Worm (Caenorhabditis elegans) whole organism, L3 larva: ENCODE measurements around the gene K03H1.7.

Source experiments
- R02D3.7 ChIP-seq: fragments of 150-350 bp; optimal IDR thresholded peaks from 2 replicates; lab custom pipeline; 2014; ENCODE audit warnings: missing biosample characterization, missing genetic modification characterization
- daf-12 ChIP-seq: fragments of 150-350 bp; optimal IDR thresholded peaks from 2 replicates; lab custom pipeline; 2014; ENCODE audit warnings: missing biosample characterization, missing genetic modification reagents, missing genetic modification characterization
- egl-27 ChIP-seq: sonication (generic microtip); optimal IDR thresholded peaks from 4 replicates; lab custom pipeline; 2017; ENCODE audit warnings: missing biosample characterization, missing genetic modification reagents, missing genetic modification characterization
- egl-5 ChIP-seq: fragments of 150-350 bp; optimal IDR thresholded peaks from 2 replicates; lab custom pipeline; 2017; ENCODE audit warnings: missing biosample characterization, missing genetic modification reagents, missing genetic modification characterization, inconsistent platforms
- elt-1 ChIP-seq: fragments of 150-350 bp; optimal IDR thresholded peaks from 2 replicates; lab custom pipeline; 2014; ENCODE audit warnings: missing biosample characterization, missing genetic modification characterization
- elt-2 ChIP-seq: sonication (generic microtip); optimal IDR thresholded peaks from 2 replicates; lab custom pipeline; 2016; ENCODE audit warnings: missing genetic modification reagents, mild to moderate bottlenecking, missing genetic modification characterization, missing compliant biosample characterization
- fkh-10 ChIP-seq: sonication (generic microtip); optimal IDR thresholded peaks from 2 replicates; lab custom pipeline; 2017; ENCODE audit warnings: missing biosample characterization, missing genetic modification reagents, missing genetic modification characterization
- fkh-2 ChIP-seq: fragments of 150-350 bp; optimal IDR thresholded peaks from 2 replicates; lab custom pipeline; 2014; ENCODE audit warnings: missing biosample characterization, missing genetic modification reagents, missing genetic modification characterization
- jun-1 ChIP-seq: fragments of 150-350 bp; optimal IDR thresholded peaks from 2 replicates; lab custom pipeline; 2014; ENCODE audit warnings: missing biosample characterization, missing genetic modification reagents, missing genetic modification characterization
- lin-39 ChIP-seq: fragments of 150-350 bp; optimal IDR thresholded peaks from 2 replicates; lab custom pipeline; 2018; ENCODE audit warnings: missing biosample characterization, missing genetic modification reagents, missing genetic modification characterization
- mdl-1 ChIP-seq: fragments of 150-350 bp; optimal IDR thresholded peaks from 2 replicates; lab custom pipeline; 2014; ENCODE audit warnings: missing biosample characterization, missing genetic modification characterization
- mml-1 ChIP-seq: fragments of 150-350 bp; sonication (generic microtip); optimal IDR thresholded peaks from 3 replicates; lab custom pipeline; 2014; ENCODE audit warnings: missing biosample characterization, missing genetic modification characterization
- nhr-11 ChIP-seq: fragments of 150-350 bp; optimal IDR thresholded peaks from 2 replicates; lab custom pipeline; 2014; ENCODE audit warnings: missing biosample characterization, missing genetic modification characterization
- nhr-12 ChIP-seq: fragments of 150-350 bp; optimal IDR thresholded peaks from 2 replicates; lab custom pipeline; 2014; ENCODE audit warnings: missing biosample characterization, missing genetic modification characterization
- nhr-25 ChIP-seq: sonication (generic microtip); optimal IDR thresholded peaks from 2 replicates; lab custom pipeline; 2017; ENCODE audit warnings: missing biosample characterization, missing genetic modification characterization
- nhr-28 ChIP-seq: fragments of 150-350 bp; optimal IDR thresholded peaks from 2 replicates; lab custom pipeline; 2014; ENCODE audit warnings: missing biosample characterization, missing genetic modification characterization
- nhr-43 ChIP-seq: sonication (generic microtip); optimal IDR thresholded peaks from 2 replicates; lab custom pipeline; 2016; ENCODE audit warnings: mild to moderate bottlenecking, missing genetic modification characterization, missing compliant biosample characterization; ENCODE audit not compliant: poor library complexity, severe bottlenecking
- nhr-67 ChIP-seq: fragments of 150-350 bp; optimal IDR thresholded peaks from 2 replicates; lab custom pipeline; 2014; ENCODE audit warnings: missing biosample characterization, missing genetic modification characterization
- nhr-76 ChIP-seq: fragments of 150-350 bp; sonication (generic microtip); optimal IDR thresholded peaks from 5 replicates; lab custom pipeline; 2014; ENCODE audit warnings: missing biosample characterization, missing genetic modification characterization
- nhr-77 ChIP-seq: fragments of 150-350 bp; optimal IDR thresholded peaks from 2 replicates; lab custom pipeline; 2014; ENCODE audit warnings: missing biosample characterization, missing genetic modification characterization
- pha-4 ChIP-seq: fragments of 150-350 bp; optimal IDR thresholded peaks from 2 replicates; lab custom pipeline; 2014; ENCODE audit warnings: missing biosample characterization, missing genetic modification reagents, missing genetic modification characterization
- sea-2 ChIP-seq: fragments of 150-350 bp; sonication (generic microtip); optimal IDR thresholded peaks from 4 replicates; lab custom pipeline; 2014; ENCODE audit warnings: missing biosample characterization, missing genetic modification reagents, missing genetic modification characterization
- tbx-2 ChIP-seq: sonication (generic microtip); optimal IDR thresholded peaks from 2 replicates; lab custom pipeline; 2016; ENCODE audit warnings: mild to moderate bottlenecking, missing genetic modification characterization, missing compliant biosample characterization
- unc-39 ChIP-seq: sonication (generic microtip); optimal IDR thresholded peaks from 4 replicates; lab custom pipeline; 2017; ENCODE audit warnings: missing biosample characterization, missing genetic modification characterization
- ztf-4 ChIP-seq: fragments of 150-350 bp; optimal IDR thresholded peaks from 2 replicates; lab custom pipeline; 2014; ENCODE audit warnings: missing biosample characterization, missing genetic modification characterization

The K03H1.7 gene

DNA sequence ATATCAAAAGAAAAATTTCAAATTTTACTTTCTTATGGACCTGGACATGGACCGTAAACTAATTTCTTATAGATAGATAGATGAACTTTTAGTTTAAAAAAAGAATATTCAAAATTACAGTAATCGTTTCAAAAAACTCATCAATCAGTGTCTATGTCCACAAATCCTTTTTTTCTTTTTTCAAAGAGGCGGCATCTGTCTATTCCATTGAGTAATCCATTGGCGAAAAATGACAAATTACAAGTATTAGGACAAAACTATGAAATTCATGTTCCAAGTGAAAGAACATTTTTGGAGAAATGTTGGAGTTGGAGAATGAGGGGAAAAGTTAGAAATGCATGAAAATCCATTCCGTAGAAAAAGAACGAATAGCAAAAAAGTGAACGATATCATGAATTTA, 38.3 kb downstream of the K03H1.7 start:
- TF ChIP-seq nhr-43: no peak
- TF ChIP-seq egl-5: no peak
- no peak for TF ChIP-seq nhr-25
- TF ChIP-seq nhr-67 (tag; lab: Kevin White, UChicago): no peak
- no peak for TF ChIP-seq R02D3.7
- no peak for TF ChIP-seq tbx-2 (tag; lab: Kevin White, UChicago)
- TF ChIP-seq nhr-28 (tag; lab: Kevin White, UChicago): no peak

DNA sequence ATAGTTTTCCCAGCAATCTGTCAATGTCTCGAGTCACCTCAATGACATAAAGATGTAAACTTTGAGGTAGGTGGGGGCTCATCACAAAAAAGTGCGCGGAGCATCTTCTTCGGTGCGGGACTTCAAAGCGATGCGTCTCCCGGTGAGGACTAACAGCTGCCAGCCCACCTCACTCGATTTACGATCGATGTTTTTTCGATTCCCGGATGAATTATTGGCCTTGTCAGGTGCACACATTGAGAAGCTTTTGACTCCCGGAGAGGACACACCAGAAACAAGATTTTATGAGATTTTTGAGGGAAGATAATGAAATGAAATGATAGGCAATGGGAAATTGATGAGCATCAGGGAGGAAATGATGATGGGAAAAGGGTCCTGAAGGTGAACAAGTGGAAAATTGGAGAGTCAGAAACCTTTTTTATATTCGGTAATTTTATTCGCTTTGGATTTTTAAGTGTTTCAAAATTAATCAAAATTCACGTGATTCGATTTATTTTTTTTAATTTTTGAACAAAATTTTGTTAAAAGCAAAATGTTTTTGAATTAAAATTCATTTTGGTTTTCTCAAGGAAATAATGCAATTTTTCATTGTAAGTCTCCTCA, 39.7 kb downstream of the K03H1.7 start, which contains the start of gene C05B5.12:
Gene C05B5.12, plus strand, starts transcription at position 553 of the 603 bp plus-strand sequence.
- TF ChIP-seq egl-5 (peak; percentile 38), lin-39 (peak; percentile 5), nhr-76 (no peak), fkh-10 (GFP tag; lab: Kevin White, UChicago) (no peak), sea-2 (GFP tag; lab: Kevin White, UChicago) (no peak)

- TF ChIP-seq daf-12 (tag; lab: Kevin White, UChicago) (no peak), egl-27 (no peak), nhr-43 (no peak), nhr-11 (no peak), egl-5 (no peak)
Measured at ce11 chrIII:9988352-9988751, 41.1 kb downstream of the K03H1.7 start, which contains the start of gene C05B5.1. Gene C05B5.1 (minus strand): TSS chrIII:9988452.

ce11 chrIII:9991324-9991723, 44.1 kb downstream of the K03H1.7 start:
- TF ChIP-seq mml-1 (no peak), elt-1 (peak; percentile 98)

DNA sequence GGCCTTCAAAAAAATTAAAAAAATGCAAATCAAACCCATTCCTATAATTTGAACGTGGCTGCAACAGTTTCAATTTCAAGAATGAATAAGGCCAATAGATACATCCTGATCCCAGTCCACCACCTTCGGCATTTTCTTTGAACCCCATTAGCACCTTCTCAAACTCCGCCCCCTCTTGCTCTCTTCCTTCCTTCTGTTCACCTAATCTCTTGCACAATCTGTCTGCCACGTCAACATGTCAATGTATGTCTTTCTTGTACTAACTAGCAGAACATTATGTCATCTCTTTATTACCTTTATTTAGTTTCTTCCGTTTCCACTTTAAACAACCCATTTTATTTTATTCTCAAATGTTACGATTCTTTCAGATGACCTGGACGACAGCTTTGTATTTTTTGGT, 46.3 kb downstream of the K03H1.7 start, which contains the start of gene C05B5.4:
Gene C05B5.4, plus strand, starts transcription at position 351 of the 400 bp plus-strand sequence.
- no peak for TF ChIP-seq jun-1 (tag; lab: Kevin White, UChicago)
- TF ChIP-seq nhr-77 (tag; lab: Kevin White, UChicago): no peak
- TF ChIP-seq pha-4 (tag; lab: Kevin White, UChicago): no peak
- no peak for TF ChIP-seq ztf-4 (tag; lab: Kevin White, UChicago)
- TF ChIP-seq unc-39: no peak
- no peak for TF ChIP-seq elt-1
- TF ChIP-seq tbx-2 (tag; lab: Kevin White, UChicago): no peak
- TF ChIP-seq elt-2: no peak
- TF ChIP-seq egl-27: no peak
- TF ChIP-seq nhr-12 (tag; lab: Kevin White, UChicago): no peak
- no peak for TF ChIP-seq fkh-2 (tag; lab: Kevin White, UChicago)
- TF ChIP-seq nhr-25: no peak
- no peak for TF ChIP-seq mdl-1 (tag; lab: Kevin White, UChicago)
- TF ChIP-seq sea-2 (GFP tag; lab: Kevin White, UChicago): no peak
- TF ChIP-seq, all 47 proteins: peak for 0
